Fruit fly (Drosophila melanogaster) whole organism, embryonic: ENCODE data around the gene Ctr9.

Source experiments
- Antp ChIP-seq: fragments of 200-800 bp; sonication (Bioruptor generic); optimal IDR thresholded peaks from 3 replicates; lab custom pipeline; 2016; ENCODE audit warnings: missing biosample characterization, missing genetic modification characterization
- Atf6 ChIP-seq: fragments of 200-800 bp; sonication (Bioruptor generic); IDR thresholded peaks from 2 replicates; pipeline ENCODE4 v1.3.6; 2022; ENCODE audit warnings: missing biosample characterization, missing genetic modification characterization
- Bdp1 ChIP-seq: fragments of 200-800 bp; sonication (Bioruptor generic); optimal IDR thresholded peaks from 3 replicates; lab custom pipeline; 2016; ENCODE audit warnings: missing biosample characterization, missing genetic modification characterization
- CG11560 ChIP-seq: fragments of 200-800 bp; sonication (Bioruptor generic); IDR thresholded peaks from 3 replicates; pipeline ENCODE4 v1.3.6; 2022; ENCODE audit warnings: missing biosample characterization, missing genetic modification characterization
- CG12299 ChIP-seq: fragments of 200-800 bp; sonication (Bioruptor generic); optimal IDR thresholded peaks from 2 replicates; lab custom pipeline; 2018; ENCODE audit warnings: missing biosample characterization, mild to moderate bottlenecking, missing genetic modification characterization
- CG15011 ChIP-seq: fragments of 200-800 bp; sonication (Bioruptor generic); optimal IDR thresholded peaks from 3 replicates; lab custom pipeline; 2018; ENCODE audit warnings: missing biosample characterization, mild to moderate bottlenecking, missing genetic modification characterization
- CG1647 ChIP-seq: fragments of 200-800 bp; sonication (Bioruptor generic); optimal IDR thresholded peaks from 3 replicates; lab custom pipeline; 2016; ENCODE audit warnings: missing biosample characterization, missing genetic modification characterization
- CG17359 ChIP-seq: fragments of 200-800 bp; sonication (Bioruptor generic); optimal IDR thresholded peaks from 3 replicates; lab custom pipeline; 2018; ENCODE audit warnings: missing biosample characterization, mild to moderate bottlenecking, missing genetic modification characterization, moderate library complexity
- CG17361 ChIP-seq: fragments of 200-800 bp; sonication (Bioruptor generic); IDR thresholded peaks from 3 replicates; pipeline ENCODE4 v1.3.6; 2022; ENCODE audit warnings: missing biosample characterization, missing genetic modification characterization
- CG17829 ChIP-seq: fragments of 200-800 bp; optimal IDR thresholded peaks from 2 replicates; lab custom pipeline; 2019; ENCODE audit warnings: missing biosample characterization, mild to moderate bottlenecking, missing genetic modification characterization, moderate library complexity
- CG3407 ChIP-seq: fragments of 200-800 bp; sonication (Bioruptor generic); optimal IDR thresholded peaks from 2 replicates; lab custom pipeline; 2018; ENCODE audit warnings: missing biosample characterization, mild to moderate bottlenecking, missing genetic modification characterization
- CG3838 ChIP-seq: fragments of 200-800 bp; sonication (Bioruptor generic); optimal IDR thresholded peaks from 3 replicates; lab custom pipeline; 2016; ENCODE audit warnings: missing biosample characterization, missing genetic modification characterization
- CG42726 ChIP-seq: fragments of 200-800 bp; sonication (Bioruptor generic); IDR thresholded peaks from 2 replicates; pipeline ENCODE4 v1.3.6; 2022; ENCODE audit warnings: missing biosample characterization, missing genetic modification characterization; ENCODE audit not compliant: partially characterized antibody
- CG6813 ChIP-seq: fragments of 200-800 bp; sonication (Bioruptor generic); optimal IDR thresholded peaks from 2 replicates; lab custom pipeline; 2017; ENCODE audit warnings: missing biosample characterization, missing genetic modification characterization, mild to moderate bottlenecking, moderate library complexity, missing genetic modification reagents
- CG8478 ChIP-seq: fragments of >200 bp; optimal IDR thresholded peaks from 2 replicates; lab custom pipeline; 2018
- Dbx ChIP-seq: fragments of 200-800 bp; sonication (Bioruptor generic); IDR thresholded peaks from 3 replicates; pipeline ENCODE4 v1.3.6; 2022; ENCODE audit warnings: missing biosample characterization, missing genetic modification characterization
- Dek ChIP-seq: fragments of 200-800 bp; sonication (Bioruptor generic); optimal IDR thresholded peaks from 3 replicates; lab custom pipeline; 2019; ENCODE audit warnings: missing biosample characterization, mild to moderate bottlenecking, missing genetic modification characterization, moderate library complexity
- Doc3 ChIP-seq: fragments of 200-800 bp; sonication (Bioruptor generic); IDR thresholded peaks from 3 replicates; pipeline ENCODE4 v1.3.6; 2022; ENCODE audit warnings: missing biosample characterization, missing genetic modification characterization; ENCODE audit not compliant: partially characterized antibody
- Ets97D ChIP-seq: fragments of 200-800 bp; sonication (Bioruptor generic); optimal IDR thresholded peaks from 3 replicates; lab custom pipeline; 2016; ENCODE audit warnings: missing biosample characterization, missing genetic modification characterization
- Fer3 ChIP-seq: fragments of 200-800 bp; sonication (Bioruptor generic); optimal IDR thresholded peaks from 2 replicates; lab custom pipeline; 2018; ENCODE audit warnings: missing biosample characterization, mild to moderate bottlenecking, missing genetic modification characterization, moderate library complexity
- Gsc ChIP-seq: fragments of 200-800 bp; sonication (Bioruptor generic); IDR thresholded peaks from 2 replicates; pipeline ENCODE4 v1.3.6; 2022; ENCODE audit warnings: missing biosample characterization, missing genetic modification characterization
- HLH54F ChIP-seq: fragments of 200-800 bp; sonication (Bioruptor generic); optimal IDR thresholded peaks from 3 replicates; lab custom pipeline; 2016; ENCODE audit warnings: missing biosample characterization, missing genetic modification characterization
- Hand ChIP-seq: fragments of 200-800 bp; sonication (Bioruptor generic); optimal IDR thresholded peaks from 2 replicates; lab custom pipeline; 2017; ENCODE audit warnings: mild to moderate bottlenecking, missing biosample characterization, missing genetic modification reagents, missing genetic modification characterization
- Hmx ChIP-seq: fragments of 200-800 bp; sonication (Bioruptor generic); optimal IDR thresholded peaks from 2 replicates; lab custom pipeline; 2016; ENCODE audit warnings: missing biosample characterization, missing genetic modification characterization
- Lhr ChIP-seq: fragments of 200-800 bp; sonication (Bioruptor generic); optimal IDR thresholded peaks from 3 replicates; lab custom pipeline; 2017; ENCODE audit warnings: mild to moderate bottlenecking, missing biosample characterization, missing genetic modification reagents, missing genetic modification characterization
- Mrtf ChIP-seq: fragments of 200-800 bp; sonication (Bioruptor generic); IDR thresholded peaks from 3 replicates; pipeline ENCODE4 v1.3.6; 2022; ENCODE audit warnings: missing biosample characterization, missing genetic modification characterization
- Oli ChIP-seq: fragments of 200-800 bp; sonication (Bioruptor generic); optimal IDR thresholded peaks from 2 replicates; lab custom pipeline; 2018; ENCODE audit warnings: missing biosample characterization, mild to moderate bottlenecking, missing genetic modification characterization, moderate library complexity
- Optix ChIP-seq: fragments of 200-800 bp; sonication (Bioruptor generic); IDR thresholded peaks from 3 replicates; pipeline ENCODE4 v1.3.6; 2022; ENCODE audit warnings: missing biosample characterization, missing genetic modification characterization
- Ptx1 ChIP-seq: fragments of 200-800 bp; sonication (Bioruptor generic); IDR thresholded peaks from 2 replicates; pipeline ENCODE4 v1.3.6; 2022; ENCODE audit warnings: missing biosample characterization, missing genetic modification characterization
- Six4 ChIP-seq: fragments of 200-800 bp; sonication (Bioruptor generic); optimal IDR thresholded peaks from 2 replicates; lab custom pipeline; 2016; ENCODE audit warnings: missing biosample characterization, missing genetic modification characterization
- Sry-δ ChIP-seq: fragments of 200-800 bp; sonication (Bioruptor generic); optimal IDR thresholded peaks from 2 replicates; lab custom pipeline; 2016; ENCODE audit warnings: missing biosample characterization, missing genetic modification characterization
- amos ChIP-seq: fragments of 200-800 bp; sonication (Bioruptor generic); IDR thresholded peaks from 2 replicates; pipeline ENCODE4 v1.3.6; 2022; ENCODE audit warnings: missing biosample characterization, missing genetic modification characterization; ENCODE audit not compliant: partially characterized antibody
- chinmo ChIP-seq: fragments of 200-800 bp; sonication (Bioruptor generic); IDR thresholded peaks from 4 replicates; pipeline ENCODE4 v1.3.6; 2022; ENCODE audit warnings: missing biosample characterization, missing genetic modification characterization; ENCODE audit not compliant: partially characterized antibody
- crol ChIP-seq: fragments of 200-800 bp; sonication (Bioruptor generic); IDR thresholded peaks from 2 replicates; pipeline ENCODE4 v1.3.6; 2022; ENCODE audit warnings: missing biosample characterization, missing genetic modification characterization
- disco-r ChIP-seq: fragments of 200-800 bp; sonication (Bioruptor generic); optimal IDR thresholded peaks from 2 replicates; lab custom pipeline; 2016; ENCODE audit warnings: missing biosample characterization, missing genetic modification characterization
- dpn ChIP-seq, 2 experiments: fragments of 200-800 bp; sonication (Bioruptor generic); optimal IDR thresholded peaks; 3 replicates each; lab custom pipeline; 2016; ENCODE audit warnings: missing biosample characterization in 2 of 2, missing genetic modification characterization in 2 of 2
- ftz-f1 ChIP-seq: fragments of 200-800 bp; sonication (Bioruptor generic); optimal IDR thresholded peaks from 2 replicates; lab custom pipeline; 2016; ENCODE audit warnings: missing biosample characterization, missing genetic modification characterization
- gfzf ChIP-seq: fragments of 200-800 bp; sonication (Bioruptor generic); optimal IDR thresholded peaks from 2 replicates; lab custom pipeline; 2016; ENCODE audit warnings: missing biosample characterization, mild to moderate bottlenecking, missing genetic modification characterization, moderate library complexity
- grn ChIP-seq: fragments of 200-800 bp; sonication (Bioruptor generic); optimal IDR thresholded peaks from 3 replicates; lab custom pipeline; 2017; ENCODE audit warnings: missing biosample characterization, missing genetic modification characterization
- lilli ChIP-seq: fragments of 200-800 bp; sonication (Bioruptor generic); optimal IDR thresholded peaks from 3 replicates; lab custom pipeline; 2016; ENCODE audit warnings: missing biosample characterization, missing genetic modification characterization
- lola ChIP-seq, 3 experiments: fragments of >200 bp in 2 of 3; fragments of 200-800 bp in 1 of 3; sonication (Bioruptor generic) in 1 of 3; optimal IDR thresholded peaks; 2 replicates each; lab custom pipeline; 2017 to 2019; ENCODE audit warnings: missing biosample characterization in 3 of 3, missing genetic modification characterization in 3 of 3, mild to moderate bottlenecking in 1 of 3, moderate library complexity in 1 of 3
- maf-S ChIP-seq: fragments of 200-800 bp; sonication (Bioruptor generic); optimal IDR thresholded peaks from 2 replicates; lab custom pipeline; 2016; ENCODE audit warnings: missing biosample characterization, missing genetic modification characterization
- run ChIP-seq: fragments of 200-800 bp; sonication (Bioruptor generic); optimal IDR thresholded peaks from 3 replicates; lab custom pipeline; 2018; ENCODE audit warnings: missing biosample characterization, mild to moderate bottlenecking, missing genetic modification characterization
- sna ChIP-seq: fragments of 200-800 bp; sonication (Bioruptor generic); IDR thresholded peaks from 2 replicates; pipeline ENCODE4 v1.3.6; 2022; ENCODE audit warnings: missing biosample characterization, missing genetic modification characterization; ENCODE audit not compliant: partially characterized antibody
- sug ChIP-seq: fragments of 200-800 bp; optimal IDR thresholded peaks from 2 replicates; lab custom pipeline; 2019; ENCODE audit warnings: missing biosample characterization, mild to moderate bottlenecking, missing genetic modification characterization, moderate library complexity
- tll ChIP-seq, 2 experiments: fragments of 200-800 bp in 1 of 2; fragments of >200 bp in 1 of 2; sonication (Bioruptor generic) in 1 of 2; optimal IDR thresholded peaks; 2 replicates each; lab custom pipeline; 2017 to 2019; ENCODE audit warnings: missing biosample characterization in 2 of 2, missing genetic modification characterization in 2 of 2, mild to moderate bottlenecking in 1 of 2, moderate library complexity in 1 of 2
- toy ChIP-seq: fragments of 200-800 bp; sonication (Bioruptor generic); IDR thresholded peaks from 2 replicates; pipeline ENCODE4 v1.3.6; 2022; ENCODE audit warnings: missing biosample characterization, missing genetic modification characterization
- trh ChIP-seq: fragments of 200-800 bp; sonication (Bioruptor generic); optimal IDR thresholded peaks from 2 replicates; lab custom pipeline; 2016; ENCODE audit warnings: missing biosample characterization, missing genetic modification characterization
- ttk ChIP-seq: fragments of 200-800 bp; sonication (Bioruptor generic); IDR thresholded peaks from 2 replicates; pipeline ENCODE4 v2.1.2; 2022; ENCODE audit warnings: missing biosample characterization, missing genetic modification characterization
- unc-4 ChIP-seq: fragments of 200-800 bp; sonication (Bioruptor generic); IDR thresholded peaks from 2 replicates; pipeline ENCODE4 v1.3.6; 2022; ENCODE audit warnings: missing biosample characterization, missing genetic modification characterization; ENCODE audit not compliant: partially characterized antibody
- usp ChIP-seq: fragments of >200 bp; optimal IDR thresholded peaks from 2 replicates; lab custom pipeline; 2017; ENCODE audit warnings: missing biosample characterization, missing genetic modification characterization
- zfh1 ChIP-seq: fragments of 200-800 bp; sonication (Bioruptor generic); IDR thresholded peaks from 3 replicates; pipeline ENCODE4 v1.3.6; 2022; ENCODE audit warnings: missing biosample characterization, missing genetic modification characterization

Ctr9 gene

dm6 chr3L:1329724-1330123, 22.7 kb downstream of the Ctr9 start, which contains the start of gene ND-ACP (continued):
- TF ChIP-seq crol (GFP tag; lab: Robert Waterston, UW) (no peak), maf-S (GFP tag; lab: Kevin White, UChicago) (no peak), HLH54F (GFP tag; lab: Kevin White, UChicago) (no peak), CG1647 (GFP tag; lab: Kevin White, UChicago) (no peak), Mrtf (no peak), CG17361 (no peak), toy (GFP tag; lab: Robert Waterston, UW) (no peak), tll (GFP tag; optimal IDR thresholded peaks at IDR 0.05; lab: Kevin White, UChicago) (no peak), Optix (no peak), Bdp1 (GFP tag; lab: Kevin White, UChicago) (no peak), Hand (GFP tag; lab: Kevin White, UChicago) (no peak), CG42726 (GFP tag; lab: Robert Waterston, UW) (no peak), Antp (GFP tag; lab: Kevin White, UChicago) (no peak), gfzf (peak; percentile 77), Atf6 (GFP tag; lab: Robert Waterston, UW) (no peak), Lhr (GFP tag; lab: Kevin White, UChicago) (peak; percentile 37), Ets97D (GFP tag; lab: Kevin White, UChicago) (peak; percentile 37), CG3407 (GFP tag; lab: Kevin White, UChicago) (no peak), Gsc (GFP tag; lab: Robert Waterston, UW) (no peak), CG8478 (lab: Kevin White, UChicago) (no peak), CG17359 (no peak), Oli (no peak), run (tag; lab: Kevin White, UChicago) (no peak), Fer3 (tag; lab: Kevin White, UChicago) (no peak), CG11560 (tag; lab: Robert Waterston, UW) (peak; percentile 97), CG17829 (no peak), zfh1 (GFP tag; lab: Robert Waterston, UW) (no peak), Dbx (GFP tag; lab: Robert Waterston, UW) (no peak), Sry-δ (GFP tag; lab: Kevin White, UChicago) (peak; percentile 42), Hmx (GFP tag; lab: Kevin White, UChicago) (no peak), Doc3 (GFP tag; lab: Robert Waterston, UW) (no peak), Ptx1 (GFP tag; lab: Robert Waterston, UW) (no peak), chinmo (GFP tag; lab: Robert Waterston, UW) (no peak), lilli (GFP tag; lab: Kevin White, UChicago) (no peak), grn (no peak), Six4 (GFP tag; lab: Kevin White, UChicago) (no peak), lola (GFP tag; optimal IDR thresholded peaks at IDR 0.05; lab: Kevin White, UChicago) (no peak), CG15011 (GFP tag; lab: Kevin White, UChicago) (no peak), ttk (GFP tag; lab: Robert Waterston, UW) (no peak), Dek (tag; lab: Kevin White, UChicago) (no peak), CG6813 (GFP tag; lab: Kevin White, UChicago) (no peak), CG3838 (no peak), trh (GFP tag; lab: Kevin White, UChicago) (no peak), usp (GFP tag; lab: Kevin White, UChicago) (no peak), sug (no peak), ftz-f1 (GFP tag; lab: Kevin White, UChicago) (no peak), unc-4 (GFP tag; lab: Robert Waterston, UW) (peak; percentile 21; the same call in 1 of the 2 replicates), amos (GFP tag; lab: Robert Waterston, UW) (no peak), disco-r (no peak), dpn (GFP tag; optimal IDR thresholded peaks at IDR 0.05; lab: Kevin White, UChicago) (no peak), CG12299 (tag; lab: Kevin White, UChicago) (no peak), sna (GFP tag; lab: Robert Waterston, UW) (no peak)
